Fruit fly (Drosophila melanogaster): Measurements from ENCODE around the gene CG4101.

Gene CG4101

dm6 chr3L:16640509-16641068 lies 28.3 kb downstream of the CG4101 start:
- no peak for TF ChIP-seq noc (tag; optimal IDR thresholded peaks at IDR 0.05)

- TF ChIP-seq noc (tag; optimal IDR thresholded peaks at IDR 0.05), result no peak
Observed at dm6 chr3L:16641094-16641493, 28.8 kb downstream of the CG4101 start.

- TF ChIP-seq noc (tag; optimal IDR thresholded peaks at IDR 0.05), result no peak
Observed at dm6 chr3L:16642088-16642507, 29.8 kb downstream of the CG4101 start.

- TF ChIP-seq noc (tag; optimal IDR thresholded peaks at IDR 0.05), result no peak
Observed at dm6 chr3L:16642954-16643353, 30.7 kb downstream of the CG4101 start.

- TF ChIP-seq noc (tag; optimal IDR thresholded peaks at IDR 0.05), result no peak
Observed at dm6 chr3L:16644505-16644904, 32.2 kb downstream of the CG4101 start.

- TF ChIP-seq noc (tag; optimal IDR thresholded peaks at IDR 0.05), result no peak
Observed at dm6 chr3L:16645323-16645982, 33.2 kb downstream of the CG4101 start.

- no peak for TF ChIP-seq noc (tag; optimal IDR thresholded peaks at IDR 0.05)
Observed at dm6 chr3L:16646865-16647459, 34.7 kb downstream of the CG4101 start.

dm6 chr3L:16647578-16648113 lies 35.4 kb downstream of the CG4101 start, which contains the start of gene Abl:
Abl (minus strand) TSS chr3L:16647882.
- peak; percentile 50 for TF ChIP-seq noc (tag; optimal IDR thresholded peaks at IDR 0.05)

- TF ChIP-seq noc (tag; optimal IDR thresholded peaks at IDR 0.05), result no peak
Observed at dm6 chr3L:16650078-16650477, 37.8 kb downstream of the CG4101 start.

- no peak for TF ChIP-seq noc (tag; optimal IDR thresholded peaks at IDR 0.05)
Observed at dm6 chr3L:16651127-16651526, 38.8 kb downstream of the CG4101 start.

dm6 chr3L:16652531-16652930 lies 40.2 kb downstream of the CG4101 start:
- TF ChIP-seq noc (tag; optimal IDR thresholded peaks at IDR 0.05), result peak; percentile 50

- no peak for TF ChIP-seq noc (tag; optimal IDR thresholded peaks at IDR 0.05)
Observed at dm6 chr3L:16653679-16654078, 41.4 kb downstream of the CG4101 start.

dm6 chr3L:16657014-16657413 lies 44.7 kb downstream of the CG4101 start:
- TF ChIP-seq noc (tag; optimal IDR thresholded peaks at IDR 0.05), result peak; percentile 45

- no peak for TF ChIP-seq noc (tag; optimal IDR thresholded peaks at IDR 0.05)
Observed at dm6 chr3L:16659099-16659498, 46.8 kb downstream of the CG4101 start.

dm6 chr3L:16659959-16660870 lies 47.9 kb downstream of the CG4101 start:
- peak; percentile 73 for TF ChIP-seq noc (tag; optimal IDR thresholded peaks at IDR 0.05)

All from whole organism, larva.